Fruit fly (Drosophila melanogaster): ENCODE measurements around the gene Cdk12.

The Cdk12 gene

DNA sequence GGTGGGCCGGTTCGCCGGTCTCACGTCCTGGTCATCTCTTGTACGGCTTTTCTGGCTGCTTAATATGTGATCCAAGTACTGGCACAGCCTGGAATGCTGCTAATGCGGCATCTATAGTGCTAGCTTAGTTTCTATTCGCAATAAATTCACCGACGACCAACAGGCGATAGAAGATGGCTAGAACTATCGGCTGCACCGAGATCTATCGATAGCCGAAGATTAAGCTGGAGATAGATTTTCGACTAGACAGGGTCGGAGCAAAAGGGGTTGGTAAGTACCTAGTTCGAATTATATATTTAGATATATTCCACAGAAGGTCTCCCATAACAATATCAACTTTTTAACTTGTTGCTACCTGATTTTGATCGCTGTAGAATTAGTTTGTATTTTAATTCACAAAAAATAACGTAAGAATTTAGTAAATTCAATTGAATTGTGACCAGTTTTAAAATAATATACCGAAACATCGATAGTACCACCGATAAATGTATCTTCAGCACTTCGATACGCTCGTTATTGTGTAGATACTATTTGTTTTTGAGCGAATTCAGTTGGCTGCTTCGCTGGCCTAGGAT, 8.7 kb upstream of the Cdk12 start, which contains the start of the genes Glg1 and M6 (continued):
- peak; percentile 44 for TF ChIP-seq CG18011 (GFP tag; optimal IDR thresholded peaks at IDR 0.05)
- peak; percentile 0 for TF ChIP-seq CG18476 (GFP tag; optimal IDR thresholded peaks at IDR 0.05)
- peak; percentile 96 for TF ChIP-seq Dll (GFP tag; IDR thresholded peaks at IDR 0.05; ENCODE audit: partially characterized antibody)
- no peak for TF ChIP-seq Poxn (GFP tag; IDR thresholded peaks at IDR 0.05)
- TF ChIP-seq Ets97D (GFP tag; optimal IDR thresholded peaks at IDR 0.05) = peak; percentile 79
- TF ChIP-seq gce (GFP tag; IDR thresholded peaks at IDR 0.05) = no peak
- no peak for TF ChIP-seq lov (optimal IDR thresholded peaks at IDR 0.05)
- TF ChIP-seq lov (GFP tag; IDR thresholded peaks at IDR 0.05) = no peak
- TF ChIP-seq gem (tag; optimal IDR thresholded peaks at IDR 0.05) = peak; percentile 82
- no peak for TF ChIP-seq HLHmδ (GFP tag; optimal IDR thresholded peaks at IDR 0.05)
- TF ChIP-seq mld (GFP tag; IDR thresholded peaks at IDR 0.05; ENCODE audit: partially characterized antibody) = peak; percentile 92
- TF ChIP-seq wor (GFP tag; IDR thresholded peaks at IDR 0.05) = no peak
- TF ChIP-seq CG30431 (GFP tag; optimal IDR thresholded peaks at IDR 0.05) = no peak
- TF ChIP-seq Hand (GFP tag; optimal IDR thresholded peaks at IDR 0.05) = no peak

- TF ChIP-seq CG3847 (GFP tag; IDR thresholded peaks at IDR 0.05) (no peak), prd (optimal IDR thresholded peaks at IDR 0.05) (no peak), prd (GFP tag; IDR thresholded peaks at IDR 0.05) (no peak), CG4424 (GFP tag; optimal IDR thresholded peaks at IDR 0.05) (no peak), HmgD (GFP tag; optimal IDR thresholded peaks at IDR 0.05) (no peak), Drgx (GFP tag; IDR thresholded peaks at IDR 0.05) (no peak), al (GFP tag; IDR thresholded peaks at IDR 0.05) (no peak), Opbp (GFP tag; IDR thresholded peaks at IDR 0.05; ENCODE audit: partially characterized antibody) (0 out of 3 replicates have a peak, but pooled peaks have one; percentile 19), CG6683 (GFP tag; optimal IDR thresholded peaks at IDR 0.05) (no peak), lilli (GFP tag; optimal IDR thresholded peaks at IDR 0.05) (no peak), h (optimal IDR thresholded peaks at IDR 0.05) (no peak), hth (optimal IDR thresholded peaks at IDR 0.05) (no peak), en (GFP tag; optimal IDR thresholded peaks at IDR 0.05) (no peak), CG12769 (tag; optimal IDR thresholded peaks at IDR 0.05) (no peak), danr (GFP tag; IDR thresholded peaks at IDR 0.05) (no peak), ken (GFP tag; IDR thresholded peaks at IDR 0.05) (no peak), ATbp (GFP tag; optimal IDR thresholded peaks at IDR 0.05) (no peak), pfk (GFP tag; optimal IDR thresholded peaks at IDR 0.05) (no peak), mld (GFP tag; IDR thresholded peaks at IDR 0.05; ENCODE audit: partially characterized antibody) (no peak), peb (GFP tag; IDR thresholded peaks at IDR 0.05) (no peak), CG18011 (GFP tag; optimal IDR thresholded peaks at IDR 0.05) (no peak), nom (GFP tag; optimal IDR thresholded peaks at IDR 0.05) (no peak), CG15479 (GFP tag; optimal IDR thresholded peaks at IDR 0.05) (no peak), CG3726 (GFP tag; IDR thresholded peaks at IDR 0.05) (no peak), sim (GFP tag; IDR thresholded peaks at IDR 0.05) (no peak), Taf1 (GFP tag; IDR thresholded peaks at IDR 0.05) (no peak), chif (GFP tag; optimal IDR thresholded peaks at IDR 0.05) (no peak), gsb-n (tag; optimal IDR thresholded peaks at IDR 0.05) (no peak), CG13287 (GFP tag; IDR thresholded peaks at IDR 0.05; ENCODE audit: partially characterized antibody) (no peak), vfl (GFP tag; optimal IDR thresholded peaks at IDR 0.05) (no peak), Gsc (GFP tag; IDR thresholded peaks at IDR 0.05) (no peak), nerfin-1 (tag; optimal IDR thresholded peaks at IDR 0.05) (peak; percentile 90), Poxn (GFP tag; IDR thresholded peaks at IDR 0.05) (no peak), crol (GFP tag; IDR thresholded peaks at IDR 0.05) (no peak), zfh1 (GFP tag; IDR thresholded peaks at IDR 0.05) (no peak), CG11696 (GFP tag; IDR thresholded peaks at IDR 0.05) (no peak), p53 (GFP tag; optimal IDR thresholded peaks at IDR 0.05) (no peak), sd (tag; optimal IDR thresholded peaks at IDR 0.05) (peak; percentile 73), cg (GFP tag; optimal IDR thresholded peaks at IDR 0.05) (peak; percentile 30), MESR4 (GFP tag; optimal IDR thresholded peaks at IDR 0.05) (peak; percentile 35)
These were observed 8.2 kb upstream of the Cdk12 start for dm6 chr3L:21507955-21508354.

Measured in whole organism, embryonic.